Fruit fly (Drosophila melanogaster): ENCODE measurements around the gene Ublcp1.

DNA sequence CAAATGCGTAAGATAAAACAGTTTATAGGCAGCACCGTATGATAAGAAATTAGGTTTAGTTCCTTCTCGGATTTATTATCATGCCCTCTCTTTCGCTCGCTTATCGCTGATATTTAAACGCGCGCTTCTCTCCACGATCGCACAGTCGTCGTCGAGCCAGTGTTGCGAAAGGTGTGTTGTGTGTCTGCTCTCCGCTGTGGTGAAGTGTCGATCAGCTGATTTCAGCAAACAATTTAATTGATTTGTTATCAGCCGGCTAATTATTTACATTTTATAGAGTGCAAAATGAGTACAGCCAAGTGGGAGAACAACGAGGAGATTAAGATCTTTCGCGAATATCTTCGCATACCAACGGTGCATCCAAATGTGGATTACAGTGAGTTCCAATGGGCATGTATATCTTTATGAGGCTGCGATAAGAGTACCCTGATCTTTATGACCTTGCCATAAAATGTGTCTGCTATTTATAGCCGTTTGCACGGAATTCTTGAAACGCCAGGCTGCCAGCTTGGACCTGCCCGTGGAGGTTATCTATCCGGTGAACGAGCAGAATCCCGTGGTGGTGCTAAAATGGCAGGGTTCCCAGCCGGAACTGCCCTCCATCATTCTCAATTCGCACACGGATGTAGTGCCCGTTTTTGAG, 30.4 kb downstream of the Ublcp1 start, which contains the start of the genes CG17110 and CG6726:
- TF ChIP-seq CG10348 (GFP tag; IDR thresholded peaks at IDR 0.05) (no peak), CG34367 (tag; optimal IDR thresholded peaks at IDR 0.05) (no peak)

All from whole organism, pupa.